Fruit fly (Drosophila melanogaster) whole organism, embryonic: ENCODE measurements around the gene CG13894.

Experiments
- C15 ChIP-seq: fragments of 200-800 bp; sonication (Bioruptor generic); IDR thresholded peaks from 3 replicates; pipeline ENCODE4 v1.3.6; 2022; ENCODE audit warnings: missing biosample characterization, missing genetic modification characterization
- CG10462 ChIP-seq: fragments of 200-800 bp; sonication (Bioruptor generic); optimal IDR thresholded peaks from 2 replicates; lab custom pipeline; 2016; ENCODE audit warnings: missing biosample characterization, missing genetic modification characterization
- CG11398 ChIP-seq: fragments of 200-800 bp; sonication (Bioruptor generic); optimal IDR thresholded peaks from 2 replicates; lab custom pipeline; 2016; ENCODE audit warnings: missing biosample characterization, missing genetic modification characterization
- CG12659 ChIP-seq: fragments of 200-800 bp; sonication (Bioruptor generic); optimal IDR thresholded peaks from 3 replicates; lab custom pipeline; 2017; ENCODE audit warnings: mild to moderate bottlenecking, missing biosample characterization, missing genetic modification reagents, missing genetic modification characterization
- CG13424 ChIP-seq: fragments of 200-800 bp; sonication (Bioruptor generic); optimal IDR thresholded peaks from 2 replicates; lab custom pipeline; 2019; ENCODE audit warnings: missing biosample characterization, mild to moderate bottlenecking, missing genetic modification characterization, moderate library complexity
- CG1832 ChIP-seq: fragments of 200-800 bp; sonication (Bioruptor generic); optimal IDR thresholded peaks from 2 replicates; lab custom pipeline; 2017; ENCODE audit warnings: missing biosample characterization, mild to moderate bottlenecking, missing genetic modification characterization, inconsistent platforms
- CG2116 ChIP-seq: fragments of 200-800 bp; sonication (Bioruptor generic); optimal IDR thresholded peaks from 3 replicates; lab custom pipeline; 2018; ENCODE audit warnings: missing biosample characterization, mild to moderate bottlenecking, missing genetic modification characterization
- CG2889 ChIP-seq: fragments of 200-800 bp; sonication (Bioruptor generic); IDR thresholded peaks from 3 replicates; pipeline ENCODE4 v1.3.6; 2022; ENCODE audit warnings: missing biosample characterization, missing genetic modification characterization
- CG31388 ChIP-seq: fragments of 200-800 bp; sonication (Bioruptor generic); optimal IDR thresholded peaks from 2 replicates; lab custom pipeline; 2016; ENCODE audit warnings: missing biosample characterization, missing genetic modification characterization
- CG34422 ChIP-seq: fragments of 200-800 bp; sonication (Bioruptor generic); IDR thresholded peaks from 3 replicates; pipeline ENCODE4 v1.3.6; 2022; ENCODE audit warnings: missing biosample characterization, missing genetic modification characterization
- CG4424 ChIP-seq: fragments of 200-800 bp; sonication (Bioruptor generic); optimal IDR thresholded peaks from 3 replicates; lab custom pipeline; 2016; ENCODE audit warnings: missing biosample characterization, missing genetic modification characterization
- CG4854 ChIP-seq: fragments of 200-800 bp; sonication (Bioruptor generic); optimal IDR thresholded peaks from 2 replicates; lab custom pipeline; 2016; ENCODE audit warnings: missing biosample characterization, missing genetic modification characterization, inconsistent platforms
- CG6254 ChIP-seq: fragments of 200-800 bp; sonication (Bioruptor generic); optimal IDR thresholded peaks from 3 replicates; lab custom pipeline; 2017; ENCODE audit warnings: mild to moderate bottlenecking, missing biosample characterization, missing genetic modification reagents, missing genetic modification characterization
- CG7357 ChIP-seq: fragments of 200-800 bp; sonication (Bioruptor generic); IDR thresholded peaks from 3 replicates; pipeline ENCODE4 v1.3.6; 2022; ENCODE audit warnings: missing biosample characterization, missing genetic modification characterization
- CTCF ChIP-seq: fragments of 200-800 bp; sonication (Bioruptor generic); optimal IDR thresholded peaks from 2 replicates; lab custom pipeline; 2017; ENCODE audit warnings: missing biosample characterization, mild to moderate bottlenecking, missing genetic modification characterization, moderate library complexity
- D19A ChIP-seq: fragments of 200-800 bp; optimal IDR thresholded peaks from 3 replicates; lab custom pipeline; 2019; ENCODE audit warnings: missing biosample characterization, mild to moderate bottlenecking, missing genetic modification characterization, moderate library complexity
- Drgx ChIP-seq: fragments of 200-800 bp; sonication (Bioruptor generic); IDR thresholded peaks from 2 replicates; pipeline ENCODE4 v1.3.6; 2022; ENCODE audit warnings: missing biosample characterization, missing genetic modification characterization
- Eip74EF ChIP-seq, 2 experiments: fragments of 200-800 bp in 1 of 2; fragments of >200 bp in 1 of 2; sonication (Bioruptor generic) in 1 of 2; optimal IDR thresholded peaks; 2 replicates each; lab custom pipeline; 2017 to 2019; ENCODE audit warnings: missing biosample characterization in 2 of 2, missing genetic modification characterization in 2 of 2, mild to moderate bottlenecking in 1 of 2, moderate library complexity in 1 of 2
- Ets97D ChIP-seq: fragments of 200-800 bp; sonication (Bioruptor generic); optimal IDR thresholded peaks from 3 replicates; lab custom pipeline; 2016; ENCODE audit warnings: missing biosample characterization, missing genetic modification characterization
- H15 ChIP-seq: fragments of 200-800 bp; sonication (Bioruptor generic); IDR thresholded peaks from 3 replicates; pipeline ENCODE4 v1.3.6; 2022; ENCODE audit warnings: missing biosample characterization, missing genetic modification characterization
- HHEX ChIP-seq: fragments of 200-800 bp; sonication (Bioruptor generic); optimal IDR thresholded peaks from 3 replicates; lab custom pipeline; 2017; ENCODE audit warnings: missing biosample characterization, mild to moderate bottlenecking, missing genetic modification characterization, missing genetic modification reagents
- HmgD ChIP-seq: fragments of 200-800 bp; sonication (Bioruptor generic); optimal IDR thresholded peaks from 3 replicates; lab custom pipeline; 2016; ENCODE audit warnings: missing biosample characterization, missing genetic modification characterization
- Hr3 ChIP-seq: fragments of 200-800 bp; sonication (Bioruptor generic); optimal IDR thresholded peaks from 3 replicates; lab custom pipeline; 2016; ENCODE audit warnings: missing biosample characterization, missing genetic modification characterization
- Jarid2 ChIP-seq: fragments of 200-800 bp; sonication (Bioruptor generic); optimal IDR thresholded peaks from 3 replicates; lab custom pipeline; 2017; ENCODE audit warnings: mild to moderate bottlenecking, missing biosample characterization, missing genetic modification reagents, missing genetic modification characterization
- NK7.1 ChIP-seq: fragments of 200-800 bp; sonication (Bioruptor generic); optimal IDR thresholded peaks from 3 replicates; lab custom pipeline; 2016; ENCODE audit warnings: missing biosample characterization, missing genetic modification characterization
- NfI ChIP-seq: fragments of 200-800 bp; sonication (Bioruptor generic); optimal IDR thresholded peaks from 3 replicates; lab custom pipeline; 2018; ENCODE audit warnings: missing biosample characterization, mild to moderate bottlenecking, missing genetic modification characterization, moderate library complexity
- Oaz ChIP-seq: fragments of 200-800 bp; sonication (Bioruptor generic); IDR thresholded peaks from 2 replicates; pipeline ENCODE4 v1.3.6; 2022; ENCODE audit warnings: missing biosample characterization, missing genetic modification characterization
- Spps ChIP-seq: fragments of 200-800 bp; sonication (Bioruptor generic); optimal IDR thresholded peaks from 2 replicates; lab custom pipeline; 2018; ENCODE audit warnings: missing biosample characterization, mild to moderate bottlenecking, missing genetic modification characterization
- Trl ChIP-seq, 3 experiments: fragments of >200 bp in 2 of 3; fragments of 200-800 bp in 1 of 3; sonication (Bioruptor generic) in 1 of 3; optimal IDR thresholded peaks; 2 replicates in 1 of 3; 3 replicates in 2 of 3; lab custom pipeline; 2016 to 2017; ENCODE audit warnings: missing biosample characterization in 1 of 3, missing genetic modification characterization in 1 of 3
- ac ChIP-seq: fragments of 200-800 bp; sonication (Bioruptor generic); optimal IDR thresholded peaks from 3 replicates; lab custom pipeline; 2017; ENCODE audit warnings: missing biosample characterization, mild to moderate bottlenecking, missing genetic modification characterization
- amos ChIP-seq: fragments of 200-800 bp; sonication (Bioruptor generic); IDR thresholded peaks from 2 replicates; pipeline ENCODE4 v1.3.6; 2022; ENCODE audit warnings: missing biosample characterization, missing genetic modification characterization; ENCODE audit not compliant: partially characterized antibody
- bbx ChIP-seq: fragments of 200-800 bp; sonication (Bioruptor generic); IDR thresholded peaks from 2 replicates; pipeline ENCODE4 v1.3.6; 2022; ENCODE audit warnings: missing biosample characterization, missing genetic modification characterization; ENCODE audit not compliant: partially characterized antibody
- br ChIP-seq: fragments of >200 bp; optimal IDR thresholded peaks from 2 replicates; lab custom pipeline; 2017
- ci ChIP-seq: fragments of 200-800 bp; sonication (Bioruptor generic); IDR thresholded peaks from 3 replicates; pipeline ENCODE4 v1.3.6; 2022; ENCODE audit warnings: missing biosample characterization, missing genetic modification characterization
- crol ChIP-seq: fragments of 200-800 bp; sonication (Bioruptor generic); IDR thresholded peaks from 2 replicates; pipeline ENCODE4 v1.3.6; 2022; ENCODE audit warnings: missing biosample characterization, missing genetic modification characterization
- dimm ChIP-seq: fragments of 200-800 bp; sonication (Bioruptor generic); IDR thresholded peaks from 2 replicates; pipeline ENCODE4 v1.3.6; 2022; ENCODE audit warnings: missing biosample characterization, missing genetic modification characterization
- dmrt99B ChIP-seq: fragments of 200-800 bp; sonication (Bioruptor generic); optimal IDR thresholded peaks from 2 replicates; lab custom pipeline; 2018; ENCODE audit warnings: missing biosample characterization, mild to moderate bottlenecking, missing genetic modification characterization, moderate library complexity
- fd96Cb ChIP-seq: fragments of 200-800 bp; sonication (Bioruptor generic); optimal IDR thresholded peaks from 2 replicates; lab custom pipeline; 2018; ENCODE audit warnings: missing biosample characterization, mild to moderate bottlenecking, missing genetic modification characterization, moderate library complexity
- hkb ChIP-seq, 2 experiments: fragments of 200-800 bp in 1 of 2; fragments of >200 bp in 1 of 2; sonication (Bioruptor generic) in 1 of 2; IDR thresholded peaks in 1 of 2; optimal IDR thresholded peaks in 1 of 2; 2 replicates each; pipeline versions ENCODE4 v1.3.6 to Lab custom; 2017 to 2022; ENCODE audit warnings: missing biosample characterization in 1 of 2, missing genetic modification characterization in 1 of 2
- ken ChIP-seq: fragments of 200-800 bp; sonication (Bioruptor generic); IDR thresholded peaks from 3 replicates; pipeline ENCODE4 v1.3.6; 2022; ENCODE audit warnings: missing biosample characterization, missing genetic modification characterization
- knrl ChIP-seq: fragments of 200-800 bp; sonication (Bioruptor generic); IDR thresholded peaks from 3 replicates; pipeline ENCODE4 v1.3.6; 2022; ENCODE audit warnings: missing biosample characterization, missing genetic modification characterization; ENCODE audit not compliant: partially characterized antibody
- lbe ChIP-seq: fragments of 200-800 bp; sonication (Bioruptor generic); optimal IDR thresholded peaks from 2 replicates; lab custom pipeline; 2016; ENCODE audit warnings: missing biosample characterization, mild to moderate bottlenecking, missing genetic modification characterization
- lola ChIP-seq, 3 experiments: fragments of >200 bp in 2 of 3; fragments of 200-800 bp in 1 of 3; sonication (Bioruptor generic) in 1 of 3; optimal IDR thresholded peaks; 2 replicates each; lab custom pipeline; 2017 to 2019; ENCODE audit warnings: missing biosample characterization in 3 of 3, missing genetic modification characterization in 3 of 3, mild to moderate bottlenecking in 1 of 3, moderate library complexity in 1 of 3
- tio ChIP-seq: fragments of 200-800 bp; sonication (Bioruptor generic); optimal IDR thresholded peaks from 2 replicates; lab custom pipeline; 2017; ENCODE audit warnings: missing biosample characterization, missing genetic modification characterization, inconsistent platforms
- tna ChIP-seq: fragments of 200-800 bp; sonication (Bioruptor generic); IDR thresholded peaks from 2 replicates; pipeline ENCODE4 v1.3.6; 2022; ENCODE audit warnings: missing biosample characterization, missing genetic modification characterization; ENCODE audit not compliant: partially characterized antibody
- toy ChIP-seq: fragments of 200-800 bp; sonication (Bioruptor generic); IDR thresholded peaks from 2 replicates; pipeline ENCODE4 v1.3.6; 2022; ENCODE audit warnings: missing biosample characterization, missing genetic modification characterization
- ttk ChIP-seq: fragments of 200-800 bp; sonication (Bioruptor generic); IDR thresholded peaks from 2 replicates; pipeline ENCODE4 v2.1.2; 2022; ENCODE audit warnings: missing biosample characterization, missing genetic modification characterization
- twi ChIP-seq: fragments of 200-800 bp; optimal IDR thresholded peaks from 2 replicates; lab custom pipeline; 2019; ENCODE audit warnings: missing biosample characterization, mild to moderate bottlenecking, missing genetic modification characterization, moderate library complexity
- vfl ChIP-seq: fragments of 200-800 bp; sonication (Bioruptor generic); optimal IDR thresholded peaks from 2 replicates; lab custom pipeline; 2016; ENCODE audit warnings: missing biosample characterization, missing genetic modification characterization

The CG13894 gene

dm6 chr3L:739357-740130 lies 40.6 kb upstream of the CG13894 start (continued):
- TF ChIP-seq Eip74EF (GFP tag; optimal IDR thresholded peaks at IDR 0.05; lab: Kevin White, UChicago) = no peak
- TF ChIP-seq dimm = no peak
- TF ChIP-seq Ets97D (GFP tag; lab: Kevin White, UChicago) = no peak
- no peak for TF ChIP-seq CG11398 (GFP tag; lab: Kevin White, UChicago)
- TF ChIP-seq amos = no peak
- TF ChIP-seq CG1832 (GFP tag; lab: Kevin White, UChicago) = no peak
- peak; percentile 15 for TF ChIP-seq NfI (GFP tag; lab: Kevin White, UChicago)
- no peak for TF ChIP-seq NK7.1 (GFP tag; lab: Kevin White, UChicago)
- TF ChIP-seq Spps = no peak
- peak; percentile 87 for TF ChIP-seq D19A (tag; lab: Kevin White, UChicago)
- 0 out of 2 replicates have a peak, but pooled peaks have one; percentile 8 for TF ChIP-seq ttk (GFP tag; lab: Robert Waterston, UW)
- no peak for TF ChIP-seq ci (GFP tag; lab: Robert Waterston, UW)
- no peak for TF ChIP-seq vfl (GFP tag; lab: Kevin White, UChicago)
- no peak for TF ChIP-seq CTCF (GFP tag; lab: Kevin White, UChicago)
- TF ChIP-seq fd96Cb = no peak
- peak; percentile 99 for TF ChIP-seq twi (tag; lab: Kevin White, UChicago)
- TF ChIP-seq tna (GFP tag; lab: Robert Waterston, UW) = no peak
- no peak for TF ChIP-seq CG10462 (GFP tag; lab: Kevin White, UChicago)
- no peak for TF ChIP-seq crol (GFP tag; lab: Robert Waterston, UW)
- no peak for TF ChIP-seq CG2889 (GFP tag; lab: Robert Waterston, UW)
- TF ChIP-seq CG4854 (GFP tag; lab: Kevin White, UChicago) = no peak
- peak in 1 of 2 experiments; percentile 55 for TF ChIP-seq Trl (optimal IDR thresholded peaks at IDR 0.05; lab: Kevin White, UChicago)
- no peak for TF ChIP-seq Trl (GFP tag; optimal IDR thresholded peaks at IDR 0.05; lab: Kevin White, UChicago)
- no peak for TF ChIP-seq Oaz
- peak; percentile 10 for TF ChIP-seq HHEX (GFP tag; lab: Kevin White, UChicago)
- TF ChIP-seq HmgD (GFP tag; lab: Kevin White, UChicago) = no peak
- TF ChIP-seq CG34422 (GFP tag; lab: Robert Waterston, UW) = 0 out of 3 replicates have a peak, but pooled peaks have one; percentile 24
- no peak for TF ChIP-seq CG2116 (GFP tag; lab: Kevin White, UChicago)
- peak; percentile 39 for TF ChIP-seq lbe (GFP tag; lab: Kevin White, UChicago)
- no peak for TF ChIP-seq knrl (GFP tag; lab: Robert Waterston, UW)
- TF ChIP-seq ac = no peak
- TF ChIP-seq H15 (GFP tag; lab: Robert Waterston, UW) = no peak
- TF ChIP-seq br (lab: Kevin White, UChicago) = no peak
- no peak for TF ChIP-seq tio
- peak; percentile 12 for TF ChIP-seq dmrt99B (tag; lab: Kevin White, UChicago)
- TF ChIP-seq CG6254 = peak; percentile 22
- TF ChIP-seq C15 (GFP tag; lab: Robert Waterston, UW) = no peak
- TF ChIP-seq Drgx = peak; percentile 32; the same call in 1 of the 2 replicates
- TF ChIP-seq CG4424 (GFP tag; lab: Kevin White, UChicago) = no peak
- no peak for TF ChIP-seq CG13424 (tag; lab: Kevin White, UChicago)
- no peak for TF ChIP-seq hkb (optimal IDR thresholded peaks at IDR 0.05; lab: Kevin White, UChicago)
- TF ChIP-seq hkb (GFP tag; IDR thresholded peaks at IDR 0.05; lab: Robert Waterston, UW) = no peak
- no peak for TF ChIP-seq ken
- no peak for TF ChIP-seq toy (GFP tag; lab: Robert Waterston, UW)
- no peak for TF ChIP-seq CG12659
- no peak for TF ChIP-seq Jarid2 (GFP tag; lab: Kevin White, UChicago)
- no peak for TF ChIP-seq lola (GFP tag; optimal IDR thresholded peaks at IDR 0.05; lab: Kevin White, UChicago)
- TF ChIP-seq Hr3 (GFP tag; lab: Kevin White, UChicago) = no peak
- TF ChIP-seq bbx (GFP tag; lab: Robert Waterston, UW) = no peak; the same call in 1 of the 2 replicates
- no peak for TF ChIP-seq CG7357 (GFP tag; lab: Robert Waterston, UW)
- TF ChIP-seq CG31388 (GFP tag; lab: Kevin White, UChicago) = no peak
